Worm (Caenorhabditis elegans): ENCODE data around the gene F44E2.10.

The F44E2.10 gene

ce11 chrIII:8794793-8795192, 36.1 kb downstream of the F44E2.10 start (continued):
- TF ChIP-seq sdz-12 (GFP tag; optimal IDR thresholded peaks at IDR 0.05) (no peak), php-3 (GFP tag; IDR thresholded peaks at IDR 0.05) (0 out of 2 replicates have a peak, but pooled peaks have one; percentile 8), vab-7 (GFP tag; IDR thresholded peaks at IDR 0.05) (0 out of 2 replicates have a peak, but pooled peaks have one; percentile 38), tra-1 (GFP tag; IDR thresholded peaks at IDR 0.05) (peak; percentile 75; the same call in 1 of the 2 replicates), nhr-25 (tag; optimal IDR thresholded peaks at IDR 0.05; ENCODE audit: borderline replicate concordance, insufficient read depth) (peak; percentile 89), arid-1 (GFP tag; conservative IDR thresholded peaks at IDR 0.05) (peak; percentile 69), aha-1 (tag) (peak; percentile 93), nhr-102 (tag; optimal IDR thresholded peaks at IDR 0.05) (peak; percentile 48), nhr-48 (tag; optimal IDR thresholded peaks at IDR 0.05) (peak; percentile 2), cey-2 (tag; optimal IDR thresholded peaks at IDR 0.05; ENCODE audit: borderline replicate concordance, insufficient read depth) (peak; percentile 28), fos-1 (tag; optimal IDR thresholded peaks at IDR 0.05) (no peak), tag-97 (GFP tag; IDR thresholded peaks at IDR 0.05) (no peak), jun-1 (tag; optimal IDR thresholded peaks at IDR 0.05) (peak; percentile 28), nhr-6 (tag; optimal IDR thresholded peaks at IDR 0.05) (peak; percentile 40), R02D3.7 (tag; optimal IDR thresholded peaks at IDR 0.05) (no peak), dpl-1 (GFP tag; optimal IDR thresholded peaks at IDR 0.05) (peak; percentile 47), lsy-2 (tag; optimal IDR thresholded peaks at IDR 0.05) (peak in 1 of 2 experiments; percentile 66), unc-62 (GFP tag; optimal IDR thresholded peaks at IDR 0.05 in 1 of 2) (peak in 1 of 2 experiments; percentile 99), unc-62 (tag; optimal IDR thresholded peaks at IDR 0.05) (no peak), T26A8.4 (GFP tag; IDR thresholded peaks at IDR 0.05) (peak; percentile 85), pha-4 (GFP tag; IDR thresholded peaks at IDR 0.05) (peak; percentile 58; the same call in 1 of the 2 replicates), pha-4 (tag; optimal IDR thresholded peaks at IDR 0.05) (peak; percentile 91), Y75B8A.6 (GFP tag; IDR thresholded peaks at IDR 0.05) (0 out of 2 replicates have a peak, but pooled peaks have one; percentile 21), mes-2 (tag; optimal IDR thresholded peaks at IDR 0.05; ENCODE audit: poor library complexity, severe bottlenecking) (peak; percentile 76), T20F7.1 (GFP tag; optimal IDR thresholded peaks at IDR 0.05) (peak; percentile 39), nhr-237 (tag; optimal IDR thresholded peaks at IDR 0.05) (no peak), nhr-76 (tag; optimal IDR thresholded peaks at IDR 0.05) (no peak), mxl-3 (GFP tag; optimal IDR thresholded peaks at IDR 0.05) (peak; percentile 88), F44E2.7 (GFP tag; IDR thresholded peaks at IDR 0.05) (no peak), lin-38 (GFP tag; IDR thresholded peaks at IDR 0.05) (peak; percentile 64), ztf-7 (tag; optimal IDR thresholded peaks at IDR 0.05) (peak; percentile 25), hif-1 (tag; optimal IDR thresholded peaks at IDR 0.05) (peak in 1 of 2 experiments; percentile 55), rbr-2 (tag; optimal IDR thresholded peaks at IDR 0.05) (peak; percentile 51), F49E8.2 (tag; optimal IDR thresholded peaks at IDR 0.05; ENCODE audit: borderline replicate concordance) (no peak), nhr-111 (GFP tag; optimal IDR thresholded peaks at IDR 0.05) (no peak)

ce11 chrIII:8792251-8792650, 38.7 kb downstream of the F44E2.10 start, which contains the start of gene ztf-1:
TSS of gene ztf-1 (minus strand) at chrIII:8792351.
- TF ChIP-seq unc-62 (GFP tag; optimal IDR thresholded peaks at IDR 0.05 in 1 of 2), result peak in 1 of 2 experiments; percentile 69
- no peak for TF ChIP-seq unc-62 (tag; optimal IDR thresholded peaks at IDR 0.05)
- TF ChIP-seq sdz-12 (GFP tag; optimal IDR thresholded peaks at IDR 0.05), result no peak

- TF ChIP-seq ceh-82 (tag; optimal IDR thresholded peaks at IDR 0.05) (no peak), dpl-1 (GFP tag; optimal IDR thresholded peaks at IDR 0.05) (no peak), ceh-32 (tag; optimal IDR thresholded peaks at IDR 0.05; ENCODE audit: poor library complexity) (no peak), Y5F2A.4 (GFP tag; optimal IDR thresholded peaks at IDR 0.05) (no peak), pha-4 (GFP tag; IDR thresholded peaks at IDR 0.05) (no peak), pha-4 (tag; optimal IDR thresholded peaks at IDR 0.05) (no peak), R02D3.7 (tag; optimal IDR thresholded peaks at IDR 0.05) (no peak), ceh-28 (tag; optimal IDR thresholded peaks at IDR 0.05) (no peak), lin-15B (tag; optimal IDR thresholded peaks at IDR 0.05) (no peak), tag-97 (GFP tag; IDR thresholded peaks at IDR 0.05) (no peak), zag-1 (tag; optimal IDR thresholded peaks at IDR 0.05) (no peak)
Observed at ce11 chrIII:8791235-8791634, 39.7 kb downstream of the F44E2.10 start, which contains the start of the genes zfp-1 and F54F2.14. TSS of gene zfp-1 (plus strand) at chrIII:8791535. TSS of gene F54F2.14 (plus strand) at chrIII:8791546.
